Worm (Caenorhabditis elegans) whole organism, mixed stage, embryonic: Measurements from ENCODE around the gene eelo-1.

Experiments
- M03D4.4 ChIP-seq: sonication (generic microtip); optimal IDR thresholded peaks from 2 replicates; lab custom pipeline; 2017; ENCODE audit warnings: mild to moderate bottlenecking, missing genetic modification characterization, missing compliant biosample characterization
- bed-3 ChIP-seq: fragments of 200-800 bp; sonication (Bioruptor generic); optimal IDR thresholded peaks from 3 replicates; lab custom pipeline; 2018; ENCODE audit warnings: mild to moderate bottlenecking, missing genetic modification characterization, moderate library complexity, missing compliant biosample characterization
- blmp-1 ChIP-seq: fragments of 150-350 bp; optimal IDR thresholded peaks from 2 replicates; lab custom pipeline; 2014; ENCODE audit warnings: missing biosample characterization, missing genetic modification characterization
- ceh-39 ChIP-seq: fragments of 150-350 bp; optimal IDR thresholded peaks from 2 replicates; lab custom pipeline; 2014; ENCODE audit warnings: missing biosample characterization, missing genetic modification characterization
- ceh-43 ChIP-seq: fragments of 200-800 bp; sonication (Bioruptor generic); optimal IDR thresholded peaks from 2 replicates; lab custom pipeline; 2018; ENCODE audit warnings: mild to moderate bottlenecking, missing genetic modification characterization, moderate library complexity, missing compliant biosample characterization
- ceh-83 ChIP-seq: fragments of 200-800 bp; sonication (Bioruptor generic); optimal IDR thresholded peaks from 2 replicates; lab custom pipeline; 2018; ENCODE audit warnings: mild to moderate bottlenecking, missing genetic modification characterization, missing compliant biosample characterization
- ces-1 ChIP-seq: fragments of 150-350 bp; optimal IDR thresholded peaks from 2 replicates; lab custom pipeline; 2014; ENCODE audit warnings: missing biosample characterization, missing genetic modification reagents, missing genetic modification characterization
- cnd-1 ChIP-seq: fragments of 200-800 bp; sonication (Bioruptor generic); optimal IDR thresholded peaks from 2 replicates; lab custom pipeline; 2018; ENCODE audit warnings: mild to moderate bottlenecking, missing genetic modification characterization, missing compliant biosample characterization
- drap-1 ChIP-seq: fragments of 200-800 bp; sonication (Bioruptor generic); optimal IDR thresholded peaks from 3 replicates; lab custom pipeline; 2018; ENCODE audit warnings: mild to moderate bottlenecking, missing genetic modification characterization, missing compliant biosample characterization
- elt-1 ChIP-seq: sonication (generic microtip); optimal IDR thresholded peaks from 2 replicates; lab custom pipeline; 2017; ENCODE audit warnings: missing genetic modification characterization, mild to moderate bottlenecking, missing compliant biosample characterization, antibody characterized with exemption, moderate library complexity, borderline replicate concordance; ENCODE audit not compliant: insufficient read depth
- elt-3 ChIP-seq: fragments of 150-350 bp; optimal IDR thresholded peaks from 2 replicates; lab custom pipeline; 2014; ENCODE audit warnings: missing biosample characterization, missing genetic modification characterization
- flh-1 ChIP-seq: fragments of 200-800 bp; sonication (Bioruptor generic); optimal IDR thresholded peaks from 2 replicates; lab custom pipeline; 2018; ENCODE audit warnings: mild to moderate bottlenecking, missing genetic modification characterization, moderate library complexity, missing compliant biosample characterization
- ham-2 ChIP-seq: fragments of 200-800 bp; sonication (Bioruptor generic); optimal IDR thresholded peaks from 2 replicates; lab custom pipeline; 2018; ENCODE audit warnings: mild to moderate bottlenecking, missing genetic modification characterization, missing compliant biosample characterization
- hlh-1 ChIP-seq: fragments of 150-350 bp; optimal IDR thresholded peaks from 2 replicates; lab custom pipeline; 2014; ENCODE audit warnings: missing biosample characterization, missing genetic modification reagents, missing genetic modification characterization
- lin-13 ChIP-seq: fragments of 150-350 bp; optimal IDR thresholded peaks from 2 replicates; lab custom pipeline; 2014; ENCODE audit warnings: missing biosample characterization, missing genetic modification characterization
- lin-32 ChIP-seq: fragments of 200-800 bp; sonication (Bioruptor generic); optimal IDR thresholded peaks from 2 replicates; lab custom pipeline; 2018; ENCODE audit warnings: mild to moderate bottlenecking, missing genetic modification characterization, missing compliant biosample characterization
- lsy-2 ChIP-seq: fragments of 150-350 bp; optimal IDR thresholded peaks from 2 replicates; lab custom pipeline; 2014; ENCODE audit warnings: missing biosample characterization, missing genetic modification characterization
- mab-5 ChIP-seq: fragments of 150-350 bp; optimal IDR thresholded peaks from 2 replicates; lab custom pipeline; 2014; ENCODE audit warnings: missing biosample characterization, missing genetic modification characterization
- mep-1 ChIP-seq: fragments of 150-350 bp; optimal IDR thresholded peaks from 2 replicates; lab custom pipeline; 2017; ENCODE audit warnings: missing biosample characterization, missing genetic modification reagents, missing genetic modification characterization, inconsistent platforms
- mls-2 ChIP-seq: sonication (generic microtip); optimal IDR thresholded peaks from 2 replicates; lab custom pipeline; 2016; ENCODE audit warnings: mild to moderate bottlenecking, missing genetic modification characterization, moderate library complexity, missing compliant biosample characterization
- nhr-12 ChIP-seq: fragments of 150-350 bp; optimal IDR thresholded peaks from 2 replicates; lab custom pipeline; 2014; ENCODE audit warnings: missing biosample characterization, missing genetic modification characterization
- nhr-2 ChIP-seq: fragments of 150-350 bp; optimal IDR thresholded peaks from 2 replicates; lab custom pipeline; 2014; ENCODE audit warnings: missing biosample characterization, missing genetic modification characterization
- nhr-237 ChIP-seq: fragments of 150-350 bp; optimal IDR thresholded peaks from 2 replicates; lab custom pipeline; 2014; ENCODE audit warnings: missing biosample characterization, missing genetic modification characterization
- nhr-28 ChIP-seq: fragments of 150-350 bp; optimal IDR thresholded peaks from 2 replicates; lab custom pipeline; 2014; ENCODE audit warnings: missing biosample characterization, missing genetic modification characterization
- nhr-76 ChIP-seq: sonication (generic microtip); optimal IDR thresholded peaks from 2 replicates; lab custom pipeline; 2017; ENCODE audit warnings: missing biosample characterization, missing genetic modification characterization
- pha-4 ChIP-seq: fragments of 150-350 bp; optimal IDR thresholded peaks from 2 replicates; lab custom pipeline; 2018; ENCODE audit warnings: missing biosample characterization, missing genetic modification reagents, missing genetic modification characterization
- sem-2 ChIP-seq: fragments of 200-800 bp; sonication (Bioruptor generic); optimal IDR thresholded peaks from 2 replicates; lab custom pipeline; 2018; ENCODE audit warnings: mild to moderate bottlenecking, missing genetic modification characterization, missing compliant biosample characterization
- snpc-4 ChIP-seq: fragments of 150-350 bp; optimal IDR thresholded peaks from 2 replicates; lab custom pipeline; 2014; ENCODE audit warnings: missing biosample characterization, missing genetic modification characterization
- sptf-1 ChIP-seq: sonication (generic microtip); optimal IDR thresholded peaks from 2 replicates; lab custom pipeline; 2017; ENCODE audit warnings: mild to moderate bottlenecking, missing genetic modification characterization, moderate library complexity, missing compliant biosample characterization
- tbx-8 ChIP-seq: fragments of 200-800 bp; sonication (Bioruptor generic); optimal IDR thresholded peaks from 2 replicates; lab custom pipeline; 2018; ENCODE audit warnings: mild to moderate bottlenecking, missing genetic modification characterization, moderate library complexity, missing compliant biosample characterization
- unc-120 ChIP-seq: sonication (generic microtip); optimal IDR thresholded peaks from 2 replicates; lab custom pipeline; 2017; ENCODE audit warnings: missing genetic modification characterization, missing compliant biosample characterization; ENCODE audit not compliant: poor library complexity, severe bottlenecking
- unc-39 ChIP-seq: fragments of 150-350 bp; optimal IDR thresholded peaks from 2 replicates; lab custom pipeline; 2014; ENCODE audit warnings: missing biosample characterization, missing genetic modification characterization
- unc-62 ChIP-seq: fragments of 150-350 bp; optimal IDR thresholded peaks from 2 replicates; lab custom pipeline; 2014; ENCODE audit warnings: missing biosample characterization, missing genetic modification reagents, missing genetic modification characterization
- zip-8 ChIP-seq: fragments of 150-350 bp; optimal IDR thresholded peaks from 2 replicates; lab custom pipeline; 2014; ENCODE audit warnings: missing biosample characterization, missing genetic modification characterization
- ztf-11 ChIP-seq: fragments of 150-350 bp; optimal IDR thresholded peaks from 2 replicates; lab custom pipeline; 2014; ENCODE audit warnings: missing biosample characterization, missing genetic modification characterization

Gene eelo-1

DNA sequence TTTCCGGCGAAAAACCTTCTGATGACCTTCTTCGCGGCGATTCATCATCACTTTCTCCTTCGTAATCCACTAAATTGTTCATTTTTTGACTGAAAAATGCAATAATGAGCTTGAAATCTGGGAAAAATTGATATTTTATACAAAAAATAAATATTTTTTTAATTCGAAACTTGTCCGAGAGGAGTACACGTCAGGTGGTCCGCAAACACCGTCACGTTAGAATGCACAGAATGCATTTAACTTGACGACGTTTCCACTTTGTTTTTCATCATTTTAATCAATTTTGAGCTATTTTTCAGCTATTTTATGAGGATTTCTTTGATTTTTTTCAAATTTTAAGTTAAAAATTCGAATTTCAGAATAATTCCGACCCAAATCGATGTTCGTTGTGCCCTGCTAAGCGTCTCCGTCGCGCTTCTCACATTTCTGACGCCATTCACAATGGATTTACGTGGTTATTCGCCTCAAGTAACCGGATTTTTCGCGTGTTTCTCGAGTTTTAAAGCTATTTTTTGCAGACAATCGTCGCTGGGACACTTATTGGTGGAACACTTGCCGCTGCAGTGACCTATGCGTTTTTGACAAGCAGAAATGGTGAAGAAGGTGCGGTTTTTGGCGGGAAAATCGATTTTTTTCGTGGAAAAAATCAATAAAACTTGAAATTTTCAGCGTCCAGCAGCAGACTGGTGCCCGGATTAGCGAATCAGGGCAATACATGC is at the start of gene eelo-1, which contains the start of gene Y67D2.2:
eelo-1 (minus strand) TSS at position 89 of the 719 bp plus-strand sequence.
Y67D2.2 (plus strand) TSS at position 360 of the 719 bp plus-strand sequence.
- peak; percentile 61 for TF ChIP-seq ces-1 (GFP tag; lab: Kevin White, UChicago)
- TF ChIP-seq ztf-11 (tag; lab: Kevin White, UChicago): no peak
- TF ChIP-seq nhr-28 (tag; lab: Kevin White, UChicago): no peak
- no peak for TF ChIP-seq sptf-1 (tag; lab: Kevin White, UChicago)
- no peak for TF ChIP-seq elt-1 (tag; lab: Kevin White, UChicago)
- peak; percentile 45 for TF ChIP-seq mep-1
- TF ChIP-seq zip-8: no peak
- no peak for TF ChIP-seq flh-1 (GFP tag; lab: Kevin White, UChicago)
- TF ChIP-seq ceh-39: no peak
- TF ChIP-seq unc-39: no peak
- TF ChIP-seq nhr-237: no peak
- no peak for TF ChIP-seq drap-1 (GFP tag; lab: Kevin White, UChicago)
- TF ChIP-seq mab-5: no peak
- no peak for TF ChIP-seq mls-2
- TF ChIP-seq lin-32 (GFP tag; lab: Kevin White, UChicago): no peak
- no peak for TF ChIP-seq snpc-4 (tag; lab: Kevin White, UChicago)
- TF ChIP-seq pha-4 (tag; lab: Kevin White, UChicago): no peak
- TF ChIP-seq hlh-1 (tag; lab: Kevin White, UChicago): no peak
- no peak for TF ChIP-seq unc-62 (GFP tag; lab: Kevin White, UChicago)
- no peak for TF ChIP-seq nhr-2
- TF ChIP-seq elt-3 (tag; lab: Kevin White, UChicago): no peak
- no peak for TF ChIP-seq M03D4.4 (tag; lab: Kevin White, UChicago)
- TF ChIP-seq unc-120 (tag; lab: Kevin White, UChicago): no peak
- peak; percentile 26 for TF ChIP-seq lsy-2 (tag; lab: Kevin White, UChicago)
- no peak for TF ChIP-seq blmp-1 (tag; lab: Kevin White, UChicago)
- no peak for TF ChIP-seq ceh-83 (GFP tag; lab: Kevin White, UChicago)
- no peak for TF ChIP-seq ham-2 (GFP tag; lab: Kevin White, UChicago)
- TF ChIP-seq lin-13 (tag; lab: Kevin White, UChicago): peak; percentile 33
- no peak for TF ChIP-seq nhr-76 (tag; lab: Kevin White, UChicago)
- no peak for TF ChIP-seq cnd-1
- no peak for TF ChIP-seq bed-3 (GFP tag; lab: Kevin White, UChicago)
- TF ChIP-seq, all 35 proteins: peak for 4

ce11 chrIII:1607659-1608058 is 49.3 kb upstream of the eelo-1 start:
- TF ChIP-seq M03D4.4 (tag; lab: Kevin White, UChicago): no peak
- no peak for TF ChIP-seq mep-1
- no peak for TF ChIP-seq ztf-11 (tag; lab: Kevin White, UChicago)
- TF ChIP-seq flh-1 (GFP tag; lab: Kevin White, UChicago): no peak
- TF ChIP-seq unc-39: no peak
- no peak for TF ChIP-seq zip-8
- TF ChIP-seq ces-1 (GFP tag; lab: Kevin White, UChicago): no peak
- TF ChIP-seq nhr-76 (tag; lab: Kevin White, UChicago): no peak
- TF ChIP-seq elt-3 (tag; lab: Kevin White, UChicago): no peak
- no peak for TF ChIP-seq nhr-12
- no peak for TF ChIP-seq mab-5
- TF ChIP-seq elt-1 (tag; lab: Kevin White, UChicago): no peak
- no peak for TF ChIP-seq sptf-1 (tag; lab: Kevin White, UChicago)
- no peak for TF ChIP-seq ceh-39
- TF ChIP-seq, all 35 proteins: peak for 0

DNA sequence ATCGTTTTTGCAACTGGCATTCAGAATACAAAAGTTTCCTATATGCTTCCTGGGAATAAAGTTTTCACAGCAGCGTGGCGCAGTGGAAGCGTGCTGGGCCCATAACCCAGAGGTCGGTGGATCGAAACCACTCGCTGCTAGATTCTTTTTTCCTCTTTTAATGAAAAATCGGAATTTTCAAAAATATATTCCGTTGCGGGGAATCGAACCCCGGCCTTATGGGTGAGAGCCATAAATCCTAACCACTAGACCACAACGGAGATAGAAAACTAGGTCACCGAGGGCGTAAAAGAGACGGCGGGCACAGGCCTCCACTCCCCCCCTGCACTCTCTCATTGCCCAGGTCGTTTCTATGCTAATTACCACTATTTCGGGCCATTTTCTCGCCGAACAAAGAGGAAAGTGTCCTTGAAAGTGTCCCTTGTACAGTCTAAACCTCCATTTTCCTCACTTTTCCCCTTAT is 46.2 kb upstream of the eelo-1 start, which contains the start of gene Y22D7AL.6:
Y22D7AL.6 (plus strand) TSS at position 413 of the 463 bp plus-strand sequence.
- TF ChIP-seq nhr-12 (no peak), flh-1 (GFP tag; lab: Kevin White, UChicago) (peak; percentile 62), elt-1 (tag; lab: Kevin White, UChicago) (no peak), nhr-237 (no peak), tbx-8 (GFP tag; lab: Kevin White, UChicago) (peak; percentile 18), mls-2 (peak; percentile 88), lin-32 (GFP tag; lab: Kevin White, UChicago) (peak; percentile 45), ceh-83 (GFP tag; lab: Kevin White, UChicago) (peak; percentile 87), cnd-1 (peak; percentile 41), ceh-39 (no peak), lsy-2 (tag; lab: Kevin White, UChicago) (no peak), pha-4 (tag; lab: Kevin White, UChicago) (no peak), sem-2 (GFP tag; lab: Kevin White, UChicago) (peak; percentile 72), blmp-1 (tag; lab: Kevin White, UChicago) (peak; percentile 5), ztf-11 (tag; lab: Kevin White, UChicago) (no peak), ces-1 (GFP tag; lab: Kevin White, UChicago) (no peak), lin-13 (tag; lab: Kevin White, UChicago) (peak; percentile 56), ceh-43 (GFP tag; lab: Kevin White, UChicago) (peak; percentile 81), M03D4.4 (tag; lab: Kevin White, UChicago) (peak; percentile 85), mab-5 (no peak), ham-2 (GFP tag; lab: Kevin White, UChicago) (peak; percentile 74), snpc-4 (tag; lab: Kevin White, UChicago) (no peak), nhr-76 (tag; lab: Kevin White, UChicago) (no peak), drap-1 (GFP tag; lab: Kevin White, UChicago) (peak; percentile 79), elt-3 (tag; lab: Kevin White, UChicago) (no peak), nhr-2 (no peak), unc-62 (GFP tag; lab: Kevin White, UChicago) (no peak), zip-8 (no peak), nhr-28 (tag; lab: Kevin White, UChicago) (no peak), unc-39 (no peak), sptf-1 (tag; lab: Kevin White, UChicago) (peak; percentile 86), bed-3 (GFP tag; lab: Kevin White, UChicago) (peak; percentile 62), unc-120 (tag; lab: Kevin White, UChicago) (peak; percentile 67), mep-1 (peak; percentile 48), hlh-1 (tag; lab: Kevin White, UChicago) (no peak)
